Worm (Caenorhabditis elegans) whole organism, young adult: ENCODE results near the gene ttr-22.

Experiments
- F33H1.4 ChIP-seq: fragments of 200-800 bp; sonication (Bioruptor generic); IDR thresholded peaks from 2 replicates; pipeline ENCODE4 v1.3.6; 2022; ENCODE audit warnings: missing genetic modification reagents, missing genetic modification characterization, missing compliant biosample characterization
- F37B4.10 ChIP-seq: fragments of 200-800 bp; sonication (Bioruptor generic); IDR thresholded peaks from 2 replicates; pipeline ENCODE4 v1.3.6; 2022; ENCODE audit warnings: missing genetic modification characterization, missing compliant biosample characterization
- F57A8.1 ChIP-seq: fragments of 200-800 bp; sonication (Bioruptor generic); optimal IDR thresholded peaks from 2 replicates; lab custom pipeline; 2018; ENCODE audit warnings: mild to moderate bottlenecking, missing genetic modification characterization, moderate library complexity, missing compliant biosample characterization
- F57C9.4 ChIP-seq: sonication (generic microtip); optimal IDR thresholded peaks from 2 replicates; lab custom pipeline; 2017; ENCODE audit warnings: mild to moderate bottlenecking, missing genetic modification characterization, missing compliant biosample characterization
- T26A5.8 ChIP-seq: sonication (generic microtip); optimal IDR thresholded peaks from 2 replicates; lab custom pipeline; 2016; ENCODE audit warnings: missing genetic modification characterization, missing compliant biosample characterization
- Y53G8AR.9 ChIP-seq: fragments of 200-800 bp; sonication (Bioruptor generic); conservative IDR thresholded peaks from 2 replicates; pipeline ENCODE4 v1.3.6; 2022; ENCODE audit warnings: missing genetic modification reagents, missing genetic modification characterization, missing compliant biosample characterization
- bed-1 ChIP-seq: fragments of 200-800 bp; sonication (Bioruptor generic); IDR thresholded peaks from 2 replicates; pipeline ENCODE4 v1.3.6; 2022; ENCODE audit warnings: missing genetic modification reagents, missing genetic modification characterization, missing compliant biosample characterization
- cebp-1 ChIP-seq, 2 experiments: fragments of 200-800 bp in 1 of 2; sonication (Bioruptor generic) in 1 of 2; sonication (generic microtip) in 1 of 2; IDR thresholded peaks in 1 of 2; optimal IDR thresholded peaks in 1 of 2; 2 replicates each; pipeline versions ENCODE4 v1.3.6 to Lab custom; 2017 to 2022; ENCODE audit warnings: missing compliant biosample characterization in 2 of 2, missing genetic modification characterization in 2 of 2, mild to moderate bottlenecking in 1 of 2, missing genetic modification reagents in 1 of 2, moderate library complexity in 1 of 2
- ceh-27 ChIP-seq: fragments of 200-800 bp; sonication (Bioruptor generic); optimal IDR thresholded peaks from 2 replicates; lab custom pipeline; 2018; ENCODE audit warnings: mild to moderate bottlenecking, missing genetic modification characterization, moderate library complexity, missing compliant biosample characterization
- chd-7 ChIP-seq: sonication (generic microtip); optimal IDR thresholded peaks from 2 replicates; lab custom pipeline; 2016; ENCODE audit warnings: mild to moderate bottlenecking, missing genetic modification characterization, moderate library complexity, missing compliant biosample characterization
- ets-4 ChIP-seq: fragments of 200-800 bp; sonication (Bioruptor generic); optimal IDR thresholded peaks from 2 replicates; lab custom pipeline; 2018; ENCODE audit warnings: mild to moderate bottlenecking, missing genetic modification characterization, missing compliant biosample characterization
- hmg-1.2 ChIP-seq: fragments of 200-800 bp; sonication (Bioruptor generic); IDR thresholded peaks from 2 replicates; pipeline ENCODE4 v1.3.6; 2022; ENCODE audit warnings: missing genetic modification reagents, missing genetic modification characterization, missing compliant biosample characterization
- lin-40 ChIP-seq: sonication (generic microtip); optimal IDR thresholded peaks from 2 replicates; lab custom pipeline; 2016; ENCODE audit warnings: missing genetic modification characterization, mild to moderate bottlenecking, missing compliant biosample characterization, missing genotype, missing genetic modification reagents
- lin-54 ChIP-seq: fragments of 200-800 bp; sonication (Bioruptor generic); optimal IDR thresholded peaks from 2 replicates; lab custom pipeline; 2018; ENCODE audit warnings: mild to moderate bottlenecking, missing genetic modification characterization, missing compliant biosample characterization
- madf-8 ChIP-seq: fragments of 200-800 bp; sonication (Bioruptor generic); conservative IDR thresholded peaks from 2 replicates; pipeline ENCODE4 v1.3.6; 2022; ENCODE audit warnings: missing genetic modification reagents, missing genetic modification characterization, missing compliant biosample characterization
- nfya-1 ChIP-seq: sonication (generic microtip); optimal IDR thresholded peaks from 2 replicates; lab custom pipeline; 2017; ENCODE audit warnings: antibody characterized with exemption, missing compliant biosample characterization, missing genetic modification characterization, borderline replicate concordance; ENCODE audit not compliant: insufficient read depth
- nhr-27 ChIP-seq: fragments of 200-800 bp; sonication (Bioruptor generic); optimal IDR thresholded peaks from 2 replicates; lab custom pipeline; 2018; ENCODE audit warnings: mild to moderate bottlenecking, missing genetic modification characterization, moderate library complexity, missing compliant biosample characterization
- snpc-1.3 ChIP-seq: sonication (generic microtip); optimal IDR thresholded peaks from 2 replicates; lab custom pipeline; 2017; ENCODE audit warnings: missing genetic modification characterization, mild to moderate bottlenecking, missing compliant biosample characterization, antibody characterized with exemption, moderate library complexity, missing genotype, missing genetic modification reagents; ENCODE audit not compliant: insufficient read depth
- snpc-3.4 ChIP-seq: sonication (generic microtip); optimal IDR thresholded peaks from 2 replicates; lab custom pipeline; 2017; ENCODE audit warnings: missing genetic modification characterization, mild to moderate bottlenecking, missing compliant biosample characterization, antibody characterized with exemption, moderate library complexity, missing genotype, missing genetic modification reagents
- ztf-18 ChIP-seq: sonication (generic microtip); optimal IDR thresholded peaks from 2 replicates; lab custom pipeline; 2016; ENCODE audit warnings: missing genotype, mild to moderate bottlenecking, missing genetic modification characterization, missing compliant biosample characterization
- ztf-3 ChIP-seq: fragments of 200-800 bp; sonication (Bioruptor generic); optimal IDR thresholded peaks from 2 replicates; lab custom pipeline; 2018; ENCODE audit warnings: mild to moderate bottlenecking, missing genetic modification characterization, missing compliant biosample characterization
- ztf-6 ChIP-seq: fragments of 200-800 bp; sonication (Bioruptor generic); IDR thresholded peaks from 2 replicates; pipeline ENCODE4 v1.3.6; 2022; ENCODE audit warnings: missing genetic modification reagents, missing genetic modification characterization, missing compliant biosample characterization

Gene ttr-22

DNA sequence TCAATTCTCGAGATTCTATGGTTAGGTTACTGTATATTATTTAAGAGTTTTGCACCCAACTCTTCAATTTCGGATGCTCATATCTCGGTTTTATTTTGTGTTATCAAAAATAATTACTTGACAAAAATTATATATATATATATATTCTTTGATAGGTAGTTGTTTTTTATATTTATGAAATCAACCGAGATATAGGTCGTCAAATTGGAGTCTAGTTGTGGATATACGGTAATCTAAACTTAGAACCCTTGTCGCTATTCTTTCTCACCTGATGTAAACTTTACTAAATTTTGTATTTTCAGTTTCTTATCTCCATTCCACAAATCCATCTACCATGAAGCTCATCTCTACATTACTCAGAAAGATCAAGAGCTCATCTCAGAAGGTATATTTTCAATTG lies 42.0 kb downstream of the ttr-22 start, which contains the start of gene F55C5.10 (continued):
- no peak for TF ChIP-seq F57A8.1 (GFP tag; lab: Kevin White, UChicago)
- TF ChIP-seq ztf-3: no peak
- TF ChIP-seq ceh-27 (GFP tag; lab: Kevin White, UChicago): no peak

DNA sequence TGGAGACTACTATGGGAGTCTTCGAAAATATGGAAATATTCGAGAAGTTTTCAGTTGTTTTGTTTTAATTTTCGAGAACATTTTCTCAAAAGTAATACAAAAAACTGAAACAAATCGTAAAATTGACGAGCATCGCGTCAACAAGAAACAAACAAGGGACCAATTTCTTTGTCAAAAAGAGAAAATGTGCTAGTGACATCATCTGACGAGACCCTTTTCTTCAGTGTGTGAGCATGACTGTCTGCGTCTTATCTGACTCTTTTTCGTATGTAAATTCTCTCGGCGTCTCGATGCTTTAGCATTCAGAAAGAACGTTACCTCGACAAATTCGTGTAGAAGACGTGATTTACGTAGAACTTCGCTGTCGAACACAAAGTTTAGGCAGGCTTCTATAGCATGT lies 46.4 kb downstream of the ttr-22 start:
- TF ChIP-seq Y53G8AR.9 (GFP tag; lab: Robert Waterston, UW) (no peak), madf-8 (GFP tag; lab: Robert Waterston, UW) (no peak), F33H1.4 (GFP tag; lab: Robert Waterston, UW) (no peak), nfya-1 (tag; lab: Kevin White, UChicago) (no peak)

DNA sequence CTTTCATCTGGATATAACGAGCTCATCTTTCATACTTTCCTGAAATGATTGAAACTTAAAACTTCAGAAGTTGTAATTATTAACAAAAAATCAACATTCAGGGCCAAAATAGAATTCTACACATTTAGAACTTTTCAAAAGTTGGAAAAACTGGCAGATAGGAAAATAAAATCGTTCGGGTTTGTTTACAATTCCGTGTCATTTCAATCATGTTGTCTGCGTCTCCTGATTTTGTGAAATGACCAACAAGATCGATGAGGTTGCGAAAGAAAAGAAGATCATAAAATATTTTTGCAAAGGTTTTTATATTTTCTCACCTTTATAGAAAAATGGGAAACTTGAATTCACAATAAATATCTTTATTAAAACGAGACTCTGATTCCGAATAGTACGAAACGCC lies 47.4 kb downstream of the ttr-22 start, which contains the start of gene rskd-1:
TSS of gene rskd-1 (minus strand) at position 39 of the 400 bp plus-strand sequence.
- no peak for TF ChIP-seq ztf-6
- TF ChIP-seq ets-4 (GFP tag; lab: Kevin White, UChicago): no peak
- TF ChIP-seq hmg-1.2 (GFP tag; lab: Robert Waterston, UW): peak; percentile 41; the same call in 1 of the 2 replicates
- peak; percentile 35 for TF ChIP-seq snpc-3.4
- TF ChIP-seq F33H1.4 (GFP tag; lab: Robert Waterston, UW): no peak
- TF ChIP-seq madf-8 (GFP tag; lab: Robert Waterston, UW): no peak
- no peak for TF ChIP-seq T26A5.8
- no peak for TF ChIP-seq lin-40 (tag; lab: Kevin White, UChicago)
- peak; percentile 67; the same call in 1 of the 2 replicates for TF ChIP-seq cebp-1 (GFP tag; IDR thresholded peaks at IDR 0.05; lab: Robert Waterston, UW)
- peak; percentile 74 for TF ChIP-seq cebp-1 (tag; optimal IDR thresholded peaks at IDR 0.05; lab: Kevin White, UChicago)
- TF ChIP-seq bed-1 (GFP tag; lab: Robert Waterston, UW): no peak
- no peak for TF ChIP-seq F37B4.10 (GFP tag; lab: Robert Waterston, UW)
- no peak for TF ChIP-seq lin-54 (GFP tag; lab: Kevin White, UChicago)
- TF ChIP-seq nhr-27 (tag; lab: Kevin White, UChicago): no peak
- no peak for TF ChIP-seq F57C9.4
- TF ChIP-seq ztf-18 (tag; lab: Kevin White, UChicago): peak; percentile 4
- no peak for TF ChIP-seq snpc-1.3 (tag; lab: Kevin White, UChicago)
- TF ChIP-seq chd-7 (tag; lab: Kevin White, UChicago): no peak
